Fruit fly (Drosophila melanogaster): ENCODE results near the gene CG7565.

- peak; percentile 14 for TF ChIP-seq EcR (GFP tag; optimal IDR thresholded peaks at IDR 0.05)
- peak; percentile 90 for TF ChIP-seq Ets98B (GFP tag; IDR thresholded peaks at IDR 0.05)
- TF ChIP-seq CG17806 (tag; optimal IDR thresholded peaks at IDR 0.05): peak; percentile 77
- TF ChIP-seq CG13204 (GFP tag; optimal IDR thresholded peaks at IDR 0.05): no peak
- no peak for TF ChIP-seq CG14655 (GFP tag; optimal IDR thresholded peaks at IDR 0.05)
- peak; percentile 69 for TF ChIP-seq CG34367 (tag; optimal IDR thresholded peaks at IDR 0.05)
These were observed 36.2 kb upstream of the CG7565 start, which contains the start of the genes Cds and Uba2 for dm6 chr3L:8127712-8128210.

Measured in whole organism, pupa.